Worm (Caenorhabditis elegans) whole organism, L4 larva: ENCODE data around the gene C52E4.12.

Experiments used
- D1046.2 ChIP-seq: fragments of 200-800 bp; sonication (Bioruptor generic); IDR thresholded peaks from 2 replicates; pipeline ENCODE4 v1.3.6; 2022; ENCODE audit warnings: missing genetic modification characterization, missing compliant biosample characterization
- F26F4.8 ChIP-seq: fragments of 200-800 bp; sonication (Bioruptor generic); conservative IDR thresholded peaks from 2 replicates; pipeline ENCODE4 v1.3.6; 2022; ENCODE audit warnings: missing genetic modification characterization, missing compliant biosample characterization
- aha-1 ChIP-seq: fragments of 150-350 bp; peaks from one replicate; lab custom pipeline; 2014; ENCODE audit warnings: missing biosample characterization, missing genetic modification characterization
- ceh-32 ChIP-seq: sonication (generic microtip); optimal IDR thresholded peaks from 2 replicates; lab custom pipeline; 2016; ENCODE audit warnings: mild to moderate bottlenecking, missing genetic modification characterization, missing compliant biosample characterization; ENCODE audit not compliant: poor library complexity
- ceh-62 ChIP-seq: sonication (generic microtip); optimal IDR thresholded peaks from 2 replicates; lab custom pipeline; 2017; ENCODE audit warnings: missing biosample characterization, missing genetic modification characterization
- ceh-82 ChIP-seq: sonication (generic microtip); optimal IDR thresholded peaks from 2 replicates; lab custom pipeline; 2017; ENCODE audit warnings: missing biosample characterization, missing genetic modification characterization
- cey-2 ChIP-seq: sonication (generic microtip); optimal IDR thresholded peaks from 3 replicates; lab custom pipeline; 2017; ENCODE audit warnings: missing genetic modification characterization, mild to moderate bottlenecking, missing compliant biosample characterization, antibody characterized with exemption, borderline replicate concordance; ENCODE audit not compliant: insufficient read depth
- daf-12 ChIP-seq: fragments of 150-350 bp; optimal IDR thresholded peaks from 2 replicates; lab custom pipeline; 2014; ENCODE audit warnings: missing biosample characterization, missing genetic modification reagents, missing genetic modification characterization
- daf-16 ChIP-seq, 3 experiments: sonication (generic microtip); optimal IDR thresholded peaks; 2 replicates each; lab custom pipeline; 2016 to 2017; ENCODE audit warnings: missing genetic modification characterization in 3 of 3, missing genetic modification reagents in 3 of 3, mild to moderate bottlenecking in 2 of 3, missing compliant biosample characterization in 2 of 3, missing biosample characterization in 1 of 3, moderate library complexity in 1 of 3
- daf-8 ChIP-seq: fragments of 200-800 bp; sonication (Bioruptor generic); IDR thresholded peaks from 2 replicates; pipeline ENCODE4 v1.3.6; 2022; ENCODE audit warnings: missing genetic modification characterization, missing compliant biosample characterization
- dmd-6 ChIP-seq: fragments of 200-800 bp; sonication (Bioruptor generic); IDR thresholded peaks from 2 replicates; pipeline ENCODE4 v1.3.6; 2022; ENCODE audit warnings: missing genetic modification reagents, missing genetic modification characterization, missing compliant biosample characterization
- dmd-8 ChIP-seq: fragments of 200-800 bp; sonication (Bioruptor generic); IDR thresholded peaks from 2 replicates; pipeline ENCODE4 v1.3.6; 2022; ENCODE audit warnings: missing genetic modification characterization, missing compliant biosample characterization
- dmd-9 ChIP-seq: fragments of 200-800 bp; sonication (Bioruptor generic); IDR thresholded peaks from 2 replicates; pipeline ENCODE4 v1.3.6; 2022; ENCODE audit warnings: missing genetic modification reagents, missing genetic modification characterization, missing compliant biosample characterization
- dpl-1 ChIP-seq: fragments of 150-350 bp; optimal IDR thresholded peaks from 2 replicates; lab custom pipeline; 2014; ENCODE audit warnings: missing biosample characterization, missing genetic modification reagents, missing genetic modification characterization
- duxl-1 ChIP-seq: sonication (generic microtip); optimal IDR thresholded peaks from 2 replicates; lab custom pipeline; 2016; ENCODE audit warnings: mild to moderate bottlenecking, missing genetic modification characterization, moderate library complexity, missing compliant biosample characterization; ENCODE audit not compliant: poor library complexity
- dve-1 ChIP-seq: sonication (generic microtip); optimal IDR thresholded peaks from 2 replicates; lab custom pipeline; 2017; ENCODE audit warnings: antibody characterized with exemption, mild to moderate bottlenecking, missing genetic modification characterization, missing compliant biosample characterization; ENCODE audit not compliant: insufficient read depth
- egl-27 ChIP-seq: sonication (generic microtip); optimal IDR thresholded peaks from 3 replicates; lab custom pipeline; 2017; ENCODE audit warnings: missing biosample characterization, missing genetic modification reagents, missing genetic modification characterization
- fkh-10 ChIP-seq: fragments of 150-350 bp; optimal IDR thresholded peaks from 2 replicates; lab custom pipeline; 2014; ENCODE audit warnings: missing biosample characterization, missing genetic modification reagents, missing genetic modification characterization
- fos-1 ChIP-seq: fragments of 150-350 bp; optimal IDR thresholded peaks from 2 replicates; lab custom pipeline; 2014; ENCODE audit warnings: missing biosample characterization, missing genetic modification characterization
- hif-1 ChIP-seq, 2 experiments: sonication (generic microtip); optimal IDR thresholded peaks; 2 replicates each; lab custom pipeline; 2016 to 2017; ENCODE audit warnings: missing compliant biosample characterization in 2 of 2, missing genetic modification characterization in 2 of 2, missing genetic modification reagents in 2 of 2, missing genotype in 2 of 2, mild to moderate bottlenecking in 1 of 2
- hlh-11 ChIP-seq: fragments of 200-800 bp; sonication (Bioruptor generic); optimal IDR thresholded peaks from 2 replicates; lab custom pipeline; 2018; ENCODE audit warnings: mild to moderate bottlenecking, missing genetic modification characterization, missing compliant biosample characterization
- hlh-30 ChIP-seq: sonication (generic microtip); optimal IDR thresholded peaks from 2 replicates; lab custom pipeline; 2017; ENCODE audit warnings: antibody characterized with exemption, mild to moderate bottlenecking, missing genetic modification characterization, missing compliant biosample characterization; ENCODE audit not compliant: insufficient read depth
- hmg-1.1 ChIP-seq: fragments of 200-800 bp; sonication (Bioruptor generic); IDR thresholded peaks from 2 replicates; pipeline ENCODE4 v1.3.6; 2022; ENCODE audit warnings: missing genetic modification reagents, missing genetic modification characterization, missing compliant biosample characterization
- jun-1 ChIP-seq: fragments of 150-350 bp; optimal IDR thresholded peaks from 2 replicates; lab custom pipeline; 2014; ENCODE audit warnings: missing biosample characterization, missing genetic modification reagents, missing genetic modification characterization
- lin-1 ChIP-seq: fragments of 200-800 bp; sonication (Bioruptor generic); IDR thresholded peaks from 2 replicates; pipeline ENCODE4 v1.3.6; 2022; ENCODE audit warnings: missing genetic modification reagents, missing genetic modification characterization, missing compliant biosample characterization
- lin-39 ChIP-seq: fragments of 150-350 bp; optimal IDR thresholded peaks from 2 replicates; lab custom pipeline; 2014; ENCODE audit warnings: missing biosample characterization, missing genetic modification reagents, missing genetic modification characterization
- lsy-2 ChIP-seq, 2 experiments: fragments of 150-350 bp in 1 of 2; sonication (generic microtip) in 1 of 2; optimal IDR thresholded peaks; 2 replicates each; lab custom pipeline; 2014 to 2017; ENCODE audit warnings: missing biosample characterization in 2 of 2, missing genetic modification characterization in 2 of 2
- madf-5 ChIP-seq, 2 experiments: fragments of 200-800 bp; sonication (Bioruptor generic); IDR thresholded peaks; 2 replicates each; pipeline ENCODE4 v1.3.6; 2022; ENCODE audit warnings: missing compliant biosample characterization in 2 of 2, missing genetic modification characterization in 2 of 2
- mdl-1 ChIP-seq, 2 experiments: fragments of 150-350 bp in 1 of 2; sonication (generic microtip) in 1 of 2; optimal IDR thresholded peaks; 2 replicates each; lab custom pipeline; 2014 to 2017; ENCODE audit warnings: missing biosample characterization in 2 of 2, missing genetic modification characterization in 2 of 2
- mdt-29 ChIP-seq: fragments of 200-800 bp; sonication (Bioruptor generic); IDR thresholded peaks from 2 replicates; pipeline ENCODE4 v1.3.6; 2022; ENCODE audit warnings: missing genetic modification reagents, missing genetic modification characterization, missing compliant biosample characterization
- mep-1 ChIP-seq: fragments of 150-350 bp; sonication (generic microtip); optimal IDR thresholded peaks from 3 replicates; lab custom pipeline; 2014; ENCODE audit warnings: missing biosample characterization, missing genetic modification characterization
- mes-2 ChIP-seq: sonication (generic microtip); optimal IDR thresholded peaks from 2 replicates; lab custom pipeline; 2016; ENCODE audit warnings: missing genotype, mild to moderate bottlenecking, missing genetic modification characterization, missing compliant biosample characterization; ENCODE audit not compliant: poor library complexity, severe bottlenecking
- mxl-2 ChIP-seq: fragments of 200-800 bp; sonication (Bioruptor generic); conservative IDR thresholded peaks from 2 replicates; pipeline ENCODE4 v1.3.6; 2022; ENCODE audit warnings: missing genetic modification reagents, missing genetic modification characterization, missing compliant biosample characterization
- mxl-3 ChIP-seq: fragments of 200-800 bp; sonication (Bioruptor generic); optimal IDR thresholded peaks from 2 replicates; lab custom pipeline; 2018; ENCODE audit warnings: mild to moderate bottlenecking, missing genetic modification characterization, missing compliant biosample characterization
- nhr-10 ChIP-seq: fragments of 150-350 bp; optimal IDR thresholded peaks from 2 replicates; lab custom pipeline; 2014; ENCODE audit warnings: missing biosample characterization, missing genetic modification characterization
- nhr-102 ChIP-seq: sonication (generic microtip); optimal IDR thresholded peaks from 2 replicates; lab custom pipeline; 2016; ENCODE audit warnings: mild to moderate bottlenecking, missing genetic modification characterization, moderate library complexity, missing compliant biosample characterization
- nhr-11 ChIP-seq: fragments of 150-350 bp; optimal IDR thresholded peaks from 2 replicates; lab custom pipeline; 2014; ENCODE audit warnings: missing biosample characterization, missing genetic modification characterization
- nhr-25 ChIP-seq: sonication (generic microtip); optimal IDR thresholded peaks from 2 replicates; lab custom pipeline; 2017; ENCODE audit warnings: missing genetic modification characterization, mild to moderate bottlenecking, missing compliant biosample characterization, antibody characterized with exemption, moderate library complexity, borderline replicate concordance; ENCODE audit not compliant: insufficient read depth
- nhr-48 ChIP-seq: sonication (generic microtip); optimal IDR thresholded peaks from 2 replicates; lab custom pipeline; 2016; ENCODE audit warnings: mild to moderate bottlenecking, missing genetic modification characterization, missing compliant biosample characterization
- nhr-6 ChIP-seq: fragments of 150-350 bp; optimal IDR thresholded peaks from 2 replicates; lab custom pipeline; 2014; ENCODE audit warnings: missing biosample characterization, missing genetic modification characterization
- pqm-1 ChIP-seq: sonication (generic microtip); optimal IDR thresholded peaks from 2 replicates; lab custom pipeline; 2017; ENCODE audit warnings: missing biosample characterization, missing genetic modification characterization
- rbr-2 ChIP-seq: sonication (generic microtip); optimal IDR thresholded peaks from 2 replicates; lab custom pipeline; 2016; ENCODE audit warnings: missing genotype, missing genetic modification characterization, missing compliant biosample characterization
- saeg-2 ChIP-seq: fragments of 200-800 bp; sonication (Bioruptor generic); IDR thresholded peaks from 2 replicates; pipeline ENCODE4 v1.3.6; 2022; ENCODE audit warnings: missing genetic modification reagents, missing genetic modification characterization, missing compliant biosample characterization
- snpc-4 ChIP-seq: fragments of 150-350 bp; optimal IDR thresholded peaks from 2 replicates; lab custom pipeline; 2014; ENCODE audit warnings: missing biosample characterization, missing genetic modification characterization
- spr-1 ChIP-seq: sonication (generic microtip); optimal IDR thresholded peaks from 2 replicates; lab custom pipeline; 2016; ENCODE audit warnings: mild to moderate bottlenecking, missing genetic modification characterization, missing compliant biosample characterization
- unc-130 ChIP-seq: sonication (generic microtip); optimal IDR thresholded peaks from 2 replicates; lab custom pipeline; 2016; ENCODE audit warnings: missing genetic modification reagents, missing genetic modification characterization, missing compliant biosample characterization
- zip-11 ChIP-seq: fragments of 200-800 bp; sonication (Bioruptor generic); IDR thresholded peaks from 2 replicates; pipeline ENCODE4 v1.3.6; 2022; ENCODE audit warnings: missing genetic modification characterization, missing compliant biosample characterization
- ztf-11 ChIP-seq: fragments of 150-350 bp; optimal IDR thresholded peaks from 2 replicates; lab custom pipeline; 2014; ENCODE audit warnings: missing biosample characterization, missing genetic modification characterization
- ztf-7 ChIP-seq: fragments of 150-350 bp; optimal IDR thresholded peaks from 2 replicates; lab custom pipeline; 2014; ENCODE audit warnings: missing biosample characterization, missing genetic modification characterization

C52E4.12 gene

DNA sequence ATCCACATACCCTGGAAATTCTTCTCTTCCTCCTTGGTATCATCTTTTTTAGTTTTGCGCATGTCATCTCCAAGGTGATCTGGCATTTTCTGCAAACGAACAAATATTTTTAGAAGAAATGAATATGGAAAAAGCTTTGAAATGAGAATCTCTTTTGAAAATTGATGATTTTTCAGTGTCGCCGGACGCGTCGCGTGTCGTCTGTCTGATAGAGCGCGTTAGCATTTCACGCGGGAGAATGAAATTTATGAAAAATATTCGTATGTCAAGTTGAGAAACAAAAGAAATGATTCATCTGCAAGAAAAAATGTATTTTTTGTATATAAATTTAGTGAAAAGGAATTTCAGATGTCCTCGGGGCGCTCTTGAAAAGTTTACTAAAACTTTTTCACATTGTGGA is 13.7 kb upstream of the C52E4.12 start, which contains the start of gene rpt-1 (continued):
- peak; percentile 19 for TF ChIP-seq hlh-11
- TF ChIP-seq dve-1 (tag; lab: Kevin White, UChicago) = peak; percentile 43
- peak; percentile 60 for TF ChIP-seq snpc-4
- TF ChIP-seq nhr-11 (tag; lab: Kevin White, UChicago) = peak; percentile 13
- no peak for TF ChIP-seq nhr-10 (tag; lab: Kevin White, UChicago)
- TF ChIP-seq mdl-1 (tag; optimal IDR thresholded peaks at IDR 0.05; lab: Kevin White, UChicago) = no peak
- no peak for TF ChIP-seq nhr-48 (tag; lab: Kevin White, UChicago)
- TF ChIP-seq spr-1 (tag; lab: Kevin White, UChicago) = no peak
- no peak for TF ChIP-seq ztf-11 (tag; lab: Kevin White, UChicago)
- no peak for TF ChIP-seq ceh-62 (tag; lab: Kevin White, UChicago)
- no peak for TF ChIP-seq dmd-6 (GFP tag; lab: Robert Waterston, UW)
- TF ChIP-seq D1046.2 (GFP tag; lab: Robert Waterston, UW) = no peak
- TF ChIP-seq mep-1 (tag; lab: Kevin White, UChicago) = peak; percentile 40
- no peak for TF ChIP-seq pqm-1 (tag; lab: Kevin White, UChicago)
- TF ChIP-seq nhr-6 (tag; lab: Kevin White, UChicago) = peak; percentile 99
- peak; percentile 18 for TF ChIP-seq nhr-102 (tag; lab: Kevin White, UChicago)
- TF ChIP-seq mdt-29 (GFP tag; lab: Robert Waterston, UW) = no peak
- peak; percentile 79 for TF ChIP-seq mes-2 (tag; lab: Kevin White, UChicago)
- peak in 1 of 2 experiments; percentile 80 for TF ChIP-seq lsy-2 (tag; optimal IDR thresholded peaks at IDR 0.05; lab: Kevin White, UChicago)
- no peak for TF ChIP-seq F26F4.8 (GFP tag; lab: Robert Waterston, UW)
- no peak for TF ChIP-seq jun-1 (tag; lab: Kevin White, UChicago)
- TF ChIP-seq fkh-10 (GFP tag; lab: Kevin White, UChicago) = no peak
- TF ChIP-seq aha-1 (tag; lab: Kevin White, UChicago) = peak; percentile 90
- no peak for TF ChIP-seq cey-2 (tag; lab: Kevin White, UChicago)
- no peak for TF ChIP-seq nhr-25 (tag; lab: Kevin White, UChicago)
- TF ChIP-seq madf-5 (GFP tag; IDR thresholded peaks at IDR 0.05; lab: Robert Waterston, UW) = no peak
- TF ChIP-seq unc-130 = peak; percentile 5
- TF ChIP-seq fos-1 (tag; lab: Kevin White, UChicago) = no peak
- TF ChIP-seq dmd-8 (GFP tag; lab: Robert Waterston, UW) = no peak
- TF ChIP-seq egl-27 (tag; lab: Kevin White, UChicago) = no peak
- TF ChIP-seq daf-8 (GFP tag; lab: Robert Waterston, UW) = no peak
- no peak for TF ChIP-seq lin-1 (GFP tag; lab: Robert Waterston, UW)
- TF ChIP-seq mxl-2 = no peak
- no peak for TF ChIP-seq zip-11 (GFP tag; lab: Robert Waterston, UW)
- TF ChIP-seq duxl-1 (tag; lab: Kevin White, UChicago) = no peak
- TF ChIP-seq dpl-1 (GFP tag; lab: Kevin White, UChicago) = peak; percentile 90
- TF ChIP-seq daf-16 (GFP tag; optimal IDR thresholded peaks at IDR 0.05; lab: Kevin White, UChicago) = no peak
- peak; percentile 11 for TF ChIP-seq daf-16 (tag; optimal IDR thresholded peaks at IDR 0.05; lab: Kevin White, UChicago)
- no peak for TF ChIP-seq daf-12 (tag; lab: Kevin White, UChicago)
- TF ChIP-seq hif-1 (tag; optimal IDR thresholded peaks at IDR 0.05; lab: Kevin White, UChicago) = peak in 1 of 2 experiments; percentile 20
- no peak for TF ChIP-seq ceh-82
- no peak for TF ChIP-seq dmd-9 (GFP tag; lab: Robert Waterston, UW)
- peak; percentile 44; the same call in 1 of the 2 replicates for TF ChIP-seq hmg-1.1
- TF ChIP-seq rbr-2 (tag; lab: Kevin White, UChicago) = peak; percentile 39
- no peak for TF ChIP-seq lin-39 (tag; lab: Kevin White, UChicago)
- TF ChIP-seq ztf-7 (tag; lab: Kevin White, UChicago) = no peak
- TF ChIP-seq saeg-2 (GFP tag; lab: Robert Waterston, UW) = no peak
- no peak for TF ChIP-seq ceh-32
- no peak for TF ChIP-seq mxl-3 (GFP tag; lab: Kevin White, UChicago)
- peak; percentile 82 for TF ChIP-seq hlh-30 (tag; lab: Kevin White, UChicago)
